Worm (Caenorhabditis elegans): ENCODE results near the gene fbxb-72.

The fbxb-72 gene

DNA sequence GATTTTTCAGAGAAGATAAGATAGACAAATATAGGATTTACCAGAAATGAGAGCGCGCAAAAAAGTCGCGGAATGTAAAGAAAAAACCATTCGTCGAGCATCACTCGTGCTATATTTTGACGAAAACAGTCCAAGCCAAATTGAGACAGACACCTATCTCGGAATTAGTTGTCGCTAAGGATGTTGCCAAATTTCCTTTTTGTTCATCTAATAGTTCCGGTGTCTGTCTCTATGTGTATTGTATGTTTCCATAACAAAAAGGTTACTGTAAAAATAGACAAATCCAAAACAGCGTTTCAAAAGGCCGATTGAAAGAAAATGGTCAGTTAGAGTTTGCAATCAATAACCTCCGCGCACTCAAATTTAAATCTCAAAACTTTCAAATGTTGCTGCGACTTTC, 29.1 kb downstream of the fbxb-72 start, which contains the start of gene srj-53:
Gene srj-53 (minus strand): TSS at position 101 of the 400 bp plus-strand sequence.
- TF ChIP-seq nhr-71 (tag; optimal IDR thresholded peaks at IDR 0.05) (no peak), nhr-28 (tag; optimal IDR thresholded peaks at IDR 0.05) (no peak), rnt-1 (tag; optimal IDR thresholded peaks at IDR 0.05) (no peak), nhr-20 (tag; optimal IDR thresholded peaks at IDR 0.05) (no peak), egl-27 (tag; optimal IDR thresholded peaks at IDR 0.05) (no peak), ceh-82 (tag; optimal IDR thresholded peaks at IDR 0.05) (no peak), lin-14 (GFP tag; optimal IDR thresholded peaks at IDR 0.05) (no peak), tbx-2 (tag; optimal IDR thresholded peaks at IDR 0.05) (no peak), blmp-1 (tag; optimal IDR thresholded peaks at IDR 0.05) (no peak), fos-1 (tag; optimal IDR thresholded peaks at IDR 0.05) (no peak), pax-3 (tag; optimal IDR thresholded peaks at IDR 0.05) (no peak), ceh-8 (GFP tag; optimal IDR thresholded peaks at IDR 0.05) (no peak), nhr-12 (tag; optimal IDR thresholded peaks at IDR 0.05) (no peak), aha-1 (tag; optimal IDR thresholded peaks at IDR 0.05) (no peak), jun-1 (tag; optimal IDR thresholded peaks at IDR 0.05) (no peak), nhr-85 (tag) (no peak)

- TF ChIP-seq pag-3 (tag; optimal IDR thresholded peaks at IDR 0.05; ENCODE audit: borderline replicate concordance, insufficient read depth) (no peak), lir-3 (tag; optimal IDR thresholded peaks at IDR 0.05; ENCODE audit: poor library complexity) (no peak), nhr-90 (tag; optimal IDR thresholded peaks at IDR 0.05; ENCODE audit: poor library complexity) (no peak), unc-98 (GFP tag; IDR thresholded peaks at IDR 0.05) (no peak), ceh-82 (tag; optimal IDR thresholded peaks at IDR 0.05) (no peak), unc-30 (tag; optimal IDR thresholded peaks at IDR 0.05) (no peak), nhr-47 (tag; optimal IDR thresholded peaks at IDR 0.05) (no peak), C16A3.4 (tag; optimal IDR thresholded peaks at IDR 0.05) (no peak), grh-1 (GFP tag; IDR thresholded peaks at IDR 0.05) (no peak), nhr-19 (GFP tag; conservative IDR thresholded peaks at IDR 0.05) (no peak), ztf-11 (tag; optimal IDR thresholded peaks at IDR 0.05) (no peak), egl-13 (tag; optimal IDR thresholded peaks at IDR 0.05) (no peak), ceh-88 (GFP tag; IDR thresholded peaks at IDR 0.05) (no peak), dpl-1 (GFP tag; optimal IDR thresholded peaks at IDR 0.05) (no peak), mep-1 (tag; optimal IDR thresholded peaks at IDR 0.05) (no peak), sptf-1 (tag; optimal IDR thresholded peaks at IDR 0.05) (no peak), ceh-8 (GFP tag; optimal IDR thresholded peaks at IDR 0.05) (no peak), lin-15B (tag; optimal IDR thresholded peaks at IDR 0.05) (no peak), egl-27 (tag; optimal IDR thresholded peaks at IDR 0.05) (no peak), snpc-4 (tag; optimal IDR thresholded peaks at IDR 0.05) (no peak)
Observed at ce11 chrV:692720-693422, 30.9 kb downstream of the fbxb-72 start, which contains the start of gene srx-4. TSS of gene srx-4 (minus strand) at chrV:692770.

ce11 chrV:689538-689937, 34.2 kb downstream of the fbxb-72 start:
- TF ChIP-seq sup-37 (GFP tag; optimal IDR thresholded peaks at IDR 0.05), result no peak
- TF ChIP-seq mdl-1 (tag; optimal IDR thresholded peaks at IDR 0.05), result no peak
- no peak for TF ChIP-seq tbx-2 (tag; optimal IDR thresholded peaks at IDR 0.05)
- no peak for TF ChIP-seq nhr-84 (tag; optimal IDR thresholded peaks at IDR 0.05)
- TF ChIP-seq hlh-17 (GFP tag; optimal IDR thresholded peaks at IDR 0.05; ENCODE audit: borderline replicate concordance), result no peak

Measured in whole organism, L1 larva.